Fruit fly (Drosophila melanogaster) whole organism, embryonic: Measurements from ENCODE around the gene CG12589.

ENCODE experiments used
- Aef1 ChIP-seq: fragments of 200-800 bp; sonication (Bioruptor generic); IDR thresholded peaks from 3 replicates; pipeline ENCODE4 v1.3.6; 2022; ENCODE audit warnings: missing biosample characterization, missing genetic modification characterization
- Asciz ChIP-seq: fragments of 200-800 bp; sonication (Bioruptor generic); optimal IDR thresholded peaks from 2 replicates; lab custom pipeline; 2017; ENCODE audit warnings: missing biosample characterization, mild to moderate bottlenecking, missing genetic modification characterization, missing genetic modification reagents
- Awh ChIP-seq: fragments of 200-800 bp; sonication (Bioruptor generic); IDR thresholded peaks from 2 replicates; pipeline ENCODE4, ENCODE4 v1.3.6; 2022; ENCODE audit warnings: missing biosample characterization, missing genetic modification characterization
- B-H1 ChIP-seq: fragments of 200-800 bp; sonication (Bioruptor generic); IDR thresholded peaks from 3 replicates; pipeline ENCODE4 v1.3.6; 2022; ENCODE audit warnings: missing biosample characterization, missing genetic modification characterization
- Bgb ChIP-seq: fragments of 200-800 bp; sonication (Bioruptor generic); IDR thresholded peaks from 2 replicates; pipeline ENCODE4 v1.3.6; 2022; ENCODE audit warnings: missing biosample characterization, missing genetic modification characterization; ENCODE audit not compliant: partially characterized antibody
- CG10543 ChIP-seq: fragments of 200-800 bp; sonication (Bioruptor generic); optimal IDR thresholded peaks from 3 replicates; lab custom pipeline; 2017; ENCODE audit warnings: missing biosample characterization, mild to moderate bottlenecking, missing genetic modification characterization, moderate library complexity
- CG10565 ChIP-seq: fragments of 200-800 bp; sonication (Bioruptor generic); optimal IDR thresholded peaks from 3 replicates; lab custom pipeline; 2016; ENCODE audit warnings: missing biosample characterization, mild to moderate bottlenecking, missing genetic modification characterization
- CG11085 ChIP-seq: fragments of 200-800 bp; sonication (Bioruptor generic); IDR thresholded peaks from 2 replicates; pipeline ENCODE4 v1.3.6; 2022; ENCODE audit warnings: missing biosample characterization, missing genetic modification characterization
- CG12071 ChIP-seq: fragments of 200-800 bp; sonication (Bioruptor generic); optimal IDR thresholded peaks from 3 replicates; lab custom pipeline; 2018; ENCODE audit warnings: missing biosample characterization, mild to moderate bottlenecking, missing genetic modification characterization
- CG12155 ChIP-seq: fragments of 200-800 bp; sonication (Bioruptor generic); optimal IDR thresholded peaks from 3 replicates; lab custom pipeline; 2016; ENCODE audit warnings: missing biosample characterization, missing genetic modification characterization
- CG13296 ChIP-seq: fragments of 200-800 bp; sonication (Bioruptor generic); optimal IDR thresholded peaks from 3 replicates; lab custom pipeline; 2018; ENCODE audit warnings: missing biosample characterization, mild to moderate bottlenecking, missing genetic modification characterization
- CG14441 ChIP-seq: fragments of 200-800 bp; sonication (Bioruptor generic); IDR thresholded peaks from 2 replicates; pipeline ENCODE4 v1.3.6; 2022; ENCODE audit warnings: missing biosample characterization, missing genetic modification characterization
- CG15269 ChIP-seq: fragments of 200-800 bp; sonication (Bioruptor generic); optimal IDR thresholded peaks from 2 replicates; lab custom pipeline; 2018; ENCODE audit warnings: missing biosample characterization, mild to moderate bottlenecking, missing genetic modification characterization, moderate library complexity
- CG6854 ChIP-seq: fragments of 200-800 bp; sonication (Bioruptor generic); optimal IDR thresholded peaks from 3 replicates; lab custom pipeline; 2017; ENCODE audit warnings: missing biosample characterization, mild to moderate bottlenecking, missing genetic modification characterization
- CG7745 ChIP-seq: fragments of 200-800 bp; sonication (Bioruptor generic); optimal IDR thresholded peaks from 2 replicates; lab custom pipeline; 2018; ENCODE audit warnings: missing biosample characterization, mild to moderate bottlenecking, missing genetic modification characterization, moderate library complexity
- CG8281 ChIP-seq: fragments of 200-800 bp; sonication (Bioruptor generic); optimal IDR thresholded peaks from 2 replicates; lab custom pipeline; 2018; ENCODE audit warnings: missing biosample characterization, mild to moderate bottlenecking, missing genetic modification characterization, moderate library complexity
- CG8290 ChIP-seq, 3 experiments: fragments of 200-800 bp; sonication (Bioruptor generic); optimal IDR thresholded peaks; 2 replicates each; lab custom pipeline; 2016 to 2019; ENCODE audit warnings: missing biosample characterization in 3 of 3, missing genetic modification characterization in 3 of 3, mild to moderate bottlenecking in 2 of 3, moderate library complexity in 1 of 3
- CG8388 ChIP-seq: fragments of 200-800 bp; sonication (Bioruptor generic); optimal IDR thresholded peaks from 2 replicates; lab custom pipeline; 2019; ENCODE audit warnings: missing biosample characterization, mild to moderate bottlenecking, missing genetic modification characterization, moderate library complexity
- CG8944 ChIP-seq: fragments of 200-800 bp; sonication (Bioruptor generic); optimal IDR thresholded peaks from 3 replicates; lab custom pipeline; 2016; ENCODE audit warnings: missing biosample characterization, missing genetic modification characterization
- Dfd ChIP-seq, 2 experiments: fragments of >200 bp; optimal IDR thresholded peaks; 2 replicates each; lab custom pipeline; 2017; ENCODE audit warnings: missing biosample characterization in 2 of 2, missing genetic modification characterization in 2 of 2
- Drgx ChIP-seq: fragments of 200-800 bp; sonication (Bioruptor generic); IDR thresholded peaks from 2 replicates; pipeline ENCODE4 v1.3.6; 2022; ENCODE audit warnings: missing biosample characterization, missing genetic modification characterization
- Elba2 ChIP-seq: fragments of 200-800 bp; sonication (Bioruptor generic); optimal IDR thresholded peaks from 3 replicates; lab custom pipeline; 2016; ENCODE audit warnings: missing biosample characterization, missing genetic modification characterization
- Gug ChIP-seq: fragments of 200-800 bp; sonication (Bioruptor generic); IDR thresholded peaks from 4 replicates; pipeline ENCODE4 v1.3.6; 2022; ENCODE audit warnings: missing biosample characterization, missing genetic modification characterization
- H2.0 ChIP-seq: fragments of 200-800 bp; sonication (Bioruptor generic); IDR thresholded peaks from 2 replicates; pipeline ENCODE4 v1.3.6; 2022; ENCODE audit warnings: missing biosample characterization, missing genetic modification characterization
- HHEX ChIP-seq: fragments of 200-800 bp; sonication (Bioruptor generic); optimal IDR thresholded peaks from 3 replicates; lab custom pipeline; 2017; ENCODE audit warnings: missing biosample characterization, mild to moderate bottlenecking, missing genetic modification characterization, missing genetic modification reagents
- HLH54F ChIP-seq: fragments of 200-800 bp; sonication (Bioruptor generic); optimal IDR thresholded peaks from 3 replicates; lab custom pipeline; 2016; ENCODE audit warnings: missing biosample characterization, missing genetic modification characterization
- Lim3 ChIP-seq: fragments of 200-800 bp; sonication (Bioruptor generic); IDR thresholded peaks from 2 replicates; pipeline ENCODE4 v1.3.6; 2022; ENCODE audit warnings: missing biosample characterization, missing genetic modification characterization
- Meics ChIP-seq: fragments of 200-800 bp; sonication (Bioruptor generic); optimal IDR thresholded peaks from 2 replicates; lab custom pipeline; 2017; ENCODE audit warnings: missing biosample characterization, mild to moderate bottlenecking, missing genetic modification characterization
- Nf-YB ChIP-seq: fragments of 200-800 bp; sonication (Bioruptor generic); optimal IDR thresholded peaks from 3 replicates; lab custom pipeline; 2019; ENCODE audit warnings: missing biosample characterization, mild to moderate bottlenecking, missing genetic modification characterization, moderate library complexity
- Xbp1 ChIP-seq: fragments of 200-800 bp; sonication (Bioruptor generic); optimal IDR thresholded peaks from 3 replicates; lab custom pipeline; 2016; ENCODE audit warnings: missing biosample characterization, mild to moderate bottlenecking, missing genetic modification characterization
- YL-1 ChIP-seq: fragments of 200-800 bp; sonication (Bioruptor generic); optimal IDR thresholded peaks from 3 replicates; lab custom pipeline; 2017; ENCODE audit warnings: missing biosample characterization, mild to moderate bottlenecking, missing genetic modification characterization
- ab ChIP-seq: fragments of 200-800 bp; sonication (Bioruptor generic); optimal IDR thresholded peaks from 2 replicates; lab custom pipeline; 2016; ENCODE audit warnings: missing biosample characterization, missing genetic modification characterization
- al ChIP-seq: fragments of 200-800 bp; sonication (Bioruptor generic); IDR thresholded peaks from 2 replicates; pipeline ENCODE4 v1.3.6; 2022; ENCODE audit warnings: missing biosample characterization, missing genetic modification characterization
- bsh ChIP-seq, 2 experiments: fragments of 200-800 bp; sonication (Bioruptor generic); optimal IDR thresholded peaks; 2 replicates each; lab custom pipeline; 2017 to 2018; ENCODE audit warnings: mild to moderate bottlenecking in 2 of 2, missing biosample characterization in 2 of 2, missing genetic modification characterization in 2 of 2, moderate library complexity in 1 of 2
- dmrt11E ChIP-seq: fragments of 200-800 bp; sonication (Bioruptor generic); optimal IDR thresholded peaks from 3 replicates; lab custom pipeline; 2018; ENCODE audit warnings: missing biosample characterization, mild to moderate bottlenecking, missing genetic modification characterization, moderate library complexity
- en ChIP-seq: fragments of 200-800 bp; sonication (Bioruptor generic); optimal IDR thresholded peaks from 2 replicates; lab custom pipeline; 2016; ENCODE audit warnings: missing biosample characterization, missing genetic modification characterization
- gcm ChIP-seq: fragments of 200-800 bp; sonication (Bioruptor generic); optimal IDR thresholded peaks from 2 replicates; lab custom pipeline; 2019; ENCODE audit warnings: missing biosample characterization, mild to moderate bottlenecking, missing genetic modification characterization, moderate library complexity
- jing ChIP-seq: fragments of 200-800 bp; sonication (Bioruptor generic); optimal IDR thresholded peaks from 2 replicates; lab custom pipeline; 2018; ENCODE audit warnings: missing biosample characterization, mild to moderate bottlenecking, missing genetic modification characterization
- ken ChIP-seq: fragments of 200-800 bp; sonication (Bioruptor generic); IDR thresholded peaks from 3 replicates; pipeline ENCODE4 v1.3.6; 2022; ENCODE audit warnings: missing biosample characterization, missing genetic modification characterization
- lbe ChIP-seq: fragments of 200-800 bp; sonication (Bioruptor generic); optimal IDR thresholded peaks from 2 replicates; lab custom pipeline; 2016; ENCODE audit warnings: missing biosample characterization, mild to moderate bottlenecking, missing genetic modification characterization
- maf-S ChIP-seq: fragments of 200-800 bp; sonication (Bioruptor generic); optimal IDR thresholded peaks from 2 replicates; lab custom pipeline; 2016; ENCODE audit warnings: missing biosample characterization, missing genetic modification characterization
- nerfin-1 ChIP-seq: fragments of 200-800 bp; sonication (Bioruptor generic); optimal IDR thresholded peaks from 3 replicates; lab custom pipeline; 2019; ENCODE audit warnings: missing biosample characterization, mild to moderate bottlenecking, missing genetic modification characterization, moderate library complexity
- oc ChIP-seq: fragments of 200-800 bp; sonication (Bioruptor generic); optimal IDR thresholded peaks from 2 replicates; lab custom pipeline; 2018; ENCODE audit warnings: missing biosample characterization, mild to moderate bottlenecking, missing genetic modification characterization, moderate library complexity
- pita ChIP-seq: fragments of 200-800 bp; sonication (Bioruptor generic); optimal IDR thresholded peaks from 2 replicates; lab custom pipeline; 2017; ENCODE audit warnings: missing biosample characterization, mild to moderate bottlenecking, missing genetic modification characterization
- sc ChIP-seq, 3 experiments: fragments of >200 bp in 2 of 3; fragments of 200-800 bp in 1 of 3; sonication (Bioruptor generic) in 1 of 3; optimal IDR thresholded peaks; 2 replicates in 2 of 3; 3 replicates in 1 of 3; lab custom pipeline; 2017; ENCODE audit warnings: mild to moderate bottlenecking in 1 of 3, missing biosample characterization in 1 of 3, missing genetic modification characterization in 1 of 3, missing genetic modification reagents in 1 of 3
- sens-2 ChIP-seq: fragments of 200-800 bp; sonication (Bioruptor generic); IDR thresholded peaks from 2 replicates; pipeline ENCODE4 v1.3.6; 2022; ENCODE audit warnings: missing biosample characterization, missing genetic modification characterization
- sob ChIP-seq: fragments of 200-800 bp; sonication (Bioruptor generic); IDR thresholded peaks from 2 replicates; pipeline ENCODE4 v1.3.6; 2022; ENCODE audit warnings: missing biosample characterization, missing genetic modification characterization
- sqz ChIP-seq: fragments of 200-800 bp; sonication (Bioruptor generic); optimal IDR thresholded peaks from 3 replicates; lab custom pipeline; 2018; ENCODE audit warnings: missing biosample characterization, mild to moderate bottlenecking, missing genetic modification characterization
- trem ChIP-seq: fragments of 200-800 bp; optimal IDR thresholded peaks from 3 replicates; lab custom pipeline; 2019; ENCODE audit warnings: missing biosample characterization, mild to moderate bottlenecking, missing genetic modification characterization, moderate library complexity
- yki ChIP-seq: fragments of >200 bp; optimal IDR thresholded peaks from 3 replicates; lab custom pipeline; 2018

CG12589 gene

DNA sequence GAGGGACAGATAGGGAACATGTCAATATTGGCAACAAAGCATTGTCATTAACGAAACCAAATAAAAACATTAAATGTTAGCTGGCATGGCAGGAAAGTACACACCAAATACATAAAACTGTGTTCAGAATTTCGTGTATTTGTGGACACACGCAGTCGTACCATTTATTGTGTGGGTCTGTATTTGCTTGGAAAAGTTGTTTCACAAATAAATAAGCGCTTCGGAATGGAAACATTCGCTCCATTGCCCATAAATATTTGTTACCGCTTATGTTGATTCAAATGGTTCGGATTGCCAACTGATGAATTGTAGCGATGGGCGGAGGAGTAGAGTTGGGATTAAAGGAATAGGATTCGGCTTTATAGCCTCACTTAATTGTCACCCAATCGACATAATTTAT, 30.8 kb downstream of the CG12589 start (continued):
- TF ChIP-seq CG12071 (GFP tag; lab: Kevin White, UChicago) (peak; percentile 93), sob (peak; percentile 82), CG14441 (GFP tag; lab: Robert Waterston, UW) (no peak; the same call in 1 of the 2 replicates), CG10543 (peak; percentile 93), en (GFP tag; lab: Kevin White, UChicago) (peak; percentile 81), al (no peak), CG12155 (peak; percentile 34), Bgb (GFP tag; lab: Robert Waterston, UW) (no peak), CG7745 (tag; lab: Kevin White, UChicago) (peak; percentile 96), maf-S (GFP tag; lab: Kevin White, UChicago) (peak; percentile 75), ken (GFP tag; lab: Robert Waterston, UW) (0 out of 3 replicates have a peak, but pooled peaks have one; percentile 41), CG8944 (GFP tag; lab: Kevin White, UChicago) (peak; percentile 73), jing (GFP tag; lab: Kevin White, UChicago) (peak; percentile 17), CG11085 (GFP tag; lab: Robert Waterston, UW) (peak; percentile 36; the same call in 1 of the 2 replicates), Awh (peak; percentile 85), dmrt11E (peak; percentile 96), Elba2 (GFP tag; lab: Kevin White, UChicago) (no peak), Nf-YB (GFP tag; lab: Kevin White, UChicago) (peak; percentile 79), Gug (no peak), trem (tag; lab: Kevin White, UChicago) (peak; percentile 67), nerfin-1 (peak; percentile 86), Lim3 (no peak), CG8290 (GFP tag; optimal IDR thresholded peaks at IDR 0.05; lab: Kevin White, UChicago) (peak; percentile 87), CG8290 (tag; optimal IDR thresholded peaks at IDR 0.05; lab: Kevin White, UChicago) (peak; percentile 94), Xbp1 (GFP tag; lab: Kevin White, UChicago) (peak; percentile 50), gcm (GFP tag; lab: Kevin White, UChicago) (peak; percentile 92), CG10565 (GFP tag; lab: Kevin White, UChicago) (peak; percentile 2), H2.0 (GFP tag; lab: Robert Waterston, UW) (peak; percentile 38), bsh (GFP tag; optimal IDR thresholded peaks at IDR 0.05; lab: Kevin White, UChicago) (peak in 1 of 2 experiments; percentile 94), sc (optimal IDR thresholded peaks at IDR 0.05; lab: Kevin White, UChicago) (no peak), sc (GFP tag; optimal IDR thresholded peaks at IDR 0.05; lab: Kevin White, UChicago) (peak; percentile 95), pita (no peak), CG6854 (GFP tag; lab: Kevin White, UChicago) (peak; percentile 89), CG8388 (GFP tag; lab: Kevin White, UChicago) (peak; percentile 42), Dfd (GFP tag; optimal IDR thresholded peaks at IDR 0.05; lab: Kevin White, UChicago) (no peak), sqz (GFP tag; lab: Kevin White, UChicago) (peak; percentile 74), YL-1 (GFP tag; lab: Kevin White, UChicago) (peak; percentile 91), lbe (GFP tag; lab: Kevin White, UChicago) (no peak), Aef1 (GFP tag; lab: Robert Waterston, UW) (no peak), Drgx (GFP tag; lab: Robert Waterston, UW) (no peak), oc (tag; lab: Kevin White, UChicago) (peak; percentile 88), yki (lab: Kevin White, UChicago) (no peak), Meics (peak; percentile 87), HLH54F (GFP tag; lab: Kevin White, UChicago) (peak; percentile 62), B-H1 (GFP tag; lab: Robert Waterston, UW) (no peak; the same call in 2 of the 3 replicates), sens-2 (GFP tag; lab: Robert Waterston, UW) (peak; percentile 54), Asciz (peak; percentile 96), CG15269 (tag; lab: Kevin White, UChicago) (peak; percentile 76), CG13296 (GFP tag; lab: Kevin White, UChicago) (peak; percentile 84), HHEX (GFP tag; lab: Kevin White, UChicago) (peak; percentile 92), ab (no peak), CG8281 (tag; lab: Kevin White, UChicago) (peak; percentile 82)
